Fruit fly (Drosophila melanogaster): ENCODE data around the gene CG7044.
A peak's percentile ranks its signal among the peaks of the same experiment; 100 is the strongest.

CG7044 gene

DNA sequence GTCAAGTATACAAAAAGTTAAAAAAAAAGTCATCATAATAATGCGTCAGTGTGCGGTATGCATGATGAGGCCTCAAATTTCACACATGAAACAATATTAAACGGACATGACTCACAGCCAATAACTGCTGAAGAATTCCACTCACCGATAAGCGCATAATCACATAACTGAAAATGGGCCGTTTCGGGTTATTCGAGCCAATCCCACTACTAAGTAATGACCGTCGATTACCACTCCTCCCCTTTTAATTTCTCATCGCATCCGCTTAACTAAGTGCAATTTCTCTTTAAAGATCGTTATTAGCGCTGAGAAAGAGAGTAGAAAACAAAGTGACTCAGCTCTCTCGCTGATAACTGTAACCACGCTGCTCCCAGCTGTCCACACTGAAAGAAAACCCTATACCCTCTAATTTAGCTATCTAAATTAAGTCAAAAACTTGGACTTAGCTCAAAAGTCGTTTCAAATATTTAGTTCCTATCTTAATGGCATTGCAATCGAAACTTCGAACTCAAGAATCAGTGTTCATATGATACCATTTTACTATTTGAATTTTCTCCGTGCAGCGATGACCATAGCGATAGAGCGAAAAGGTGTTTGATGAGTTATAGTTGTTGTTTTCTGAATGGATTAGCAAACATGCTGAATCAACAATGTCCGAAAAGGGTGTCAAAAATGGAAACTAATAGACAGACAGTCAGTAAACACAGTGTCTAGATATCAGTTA lies 11.4 kb upstream of the CG7044 start (continued):
- peak; percentile 79 for TF ChIP-seq CG6854 (GFP tag; optimal IDR thresholded peaks at IDR 0.05)
- TF ChIP-seq CG17568 (GFP tag; optimal IDR thresholded peaks at IDR 0.05): peak; percentile 90
- TF ChIP-seq Mes4 (GFP tag; optimal IDR thresholded peaks at IDR 0.05): peak; percentile 85
- TF ChIP-seq jing (GFP tag; optimal IDR thresholded peaks at IDR 0.05): peak; percentile 81
- TF ChIP-seq pb (GFP tag; optimal IDR thresholded peaks at IDR 0.05): peak; percentile 88
- TF ChIP-seq Vsx1 (GFP tag; optimal IDR thresholded peaks at IDR 0.05): peak; percentile 83
- no peak for TF ChIP-seq nerfin-2 (GFP tag; IDR thresholded peaks at IDR 0.05; ENCODE audit: partially characterized antibody)
- peak; percentile 33 for TF ChIP-seq CG30020 (tag; optimal IDR thresholded peaks at IDR 0.05)
- peak; percentile 81 for TF ChIP-seq CG11247 (GFP tag; IDR thresholded peaks at IDR 0.05)
- peak; percentile 78 for TF ChIP-seq exex (tag; optimal IDR thresholded peaks at IDR 0.05)
- peak; percentile 76 for TF ChIP-seq NFAT (GFP tag; IDR thresholded peaks at IDR 0.05)
- peak; percentile 90 for TF ChIP-seq dpn (GFP tag; optimal IDR thresholded peaks at IDR 0.05)
- peak; percentile 88 for TF ChIP-seq Antp (GFP tag; optimal IDR thresholded peaks at IDR 0.05)
- TF ChIP-seq crol (GFP tag; IDR thresholded peaks at IDR 0.05): no peak
- peak; percentile 86 for TF ChIP-seq CG11398 (GFP tag; optimal IDR thresholded peaks at IDR 0.05)
- TF ChIP-seq CG3065 (GFP tag; optimal IDR thresholded peaks at IDR 0.05): peak; percentile 78
- TF ChIP-seq CG4424 (GFP tag; optimal IDR thresholded peaks at IDR 0.05): peak; percentile 15
- TF ChIP-seq CG2678 (tag; optimal IDR thresholded peaks at IDR 0.05): no peak
- TF ChIP-seq esg (GFP tag; conservative IDR thresholded peaks at IDR 0.05): peak; percentile 84
- TF ChIP-seq Adf1 (GFP tag; IDR thresholded peaks at IDR 0.05): no peak; the same call in 1 of the 2 replicates
- TF ChIP-seq CG11695 (GFP tag; IDR thresholded peaks at IDR 0.05): peak; percentile 91
- TF ChIP-seq phol (tag; optimal IDR thresholded peaks at IDR 0.05): peak; percentile 79
- TF ChIP-seq cad (GFP tag; optimal IDR thresholded peaks at IDR 0.05): no peak
- TF ChIP-seq lab (GFP tag; optimal IDR thresholded peaks at IDR 0.05): no peak
- peak; percentile 56; the same call in 1 of the 2 replicates for TF ChIP-seq ham (GFP tag; IDR thresholded peaks at IDR 0.05)
- no peak for TF ChIP-seq BEAF-32 (GFP tag; optimal IDR thresholded peaks at IDR 0.05)
- peak; percentile 92 for TF ChIP-seq CG18599 (GFP tag; optimal IDR thresholded peaks at IDR 0.05)
- peak; percentile 89 for TF ChIP-seq org-1 (GFP tag; optimal IDR thresholded peaks at IDR 0.05)
- TF ChIP-seq CG31365 (tag; optimal IDR thresholded peaks at IDR 0.05): peak; percentile 81
- TF ChIP-seq H2.0 (GFP tag; IDR thresholded peaks at IDR 0.05): peak; percentile 83
- TF ChIP-seq CG14667 (GFP tag; IDR thresholded peaks at IDR 0.05): peak; percentile 73
- TF ChIP-seq CG7786 (GFP tag; optimal IDR thresholded peaks at IDR 0.05): peak; percentile 91
- TF ChIP-seq CG14965 (GFP tag; optimal IDR thresholded peaks at IDR 0.05; ENCODE audit: borderline replicate concordance): peak; percentile 66
- TF ChIP-seq Hey (tag; optimal IDR thresholded peaks at IDR 0.05): peak; percentile 61
- TF ChIP-seq Hr39 (optimal IDR thresholded peaks at IDR 0.05): no peak
- TF ChIP-seq gce (GFP tag; IDR thresholded peaks at IDR 0.05): peak; percentile 89
- peak; percentile 66 for TF ChIP-seq CG6254 (GFP tag; optimal IDR thresholded peaks at IDR 0.05)
- peak; percentile 57 for TF ChIP-seq CG8359 (GFP tag; optimal IDR thresholded peaks at IDR 0.05; ENCODE audit: borderline replicate concordance)
- peak; percentile 90 for TF ChIP-seq HmgD (GFP tag; optimal IDR thresholded peaks at IDR 0.05)
- TF ChIP-seq CG12391 (tag; optimal IDR thresholded peaks at IDR 0.05): peak; percentile 91
- TF ChIP-seq Rx (GFP tag; IDR thresholded peaks at IDR 0.05): peak; percentile 76
- TF ChIP-seq Scr (GFP tag; IDR thresholded peaks at IDR 0.05; ENCODE audit: partially characterized antibody): no peak
- peak; percentile 87 for TF ChIP-seq CG13624 (GFP tag; optimal IDR thresholded peaks at IDR 0.05)
- TF ChIP-seq CG6791 (GFP tag; IDR thresholded peaks at IDR 0.05; ENCODE audit: partially characterized antibody): no peak
- TF ChIP-seq CG34224 (GFP tag; IDR thresholded peaks at IDR 0.05; ENCODE audit: partially characterized antibody): no peak
- TF ChIP-seq Trl (optimal IDR thresholded peaks at IDR 0.05): peak in 1 of 2 experiments; percentile 39
- peak; percentile 88 for TF ChIP-seq Trl (GFP tag; optimal IDR thresholded peaks at IDR 0.05)
- TF ChIP-seq Sox102F (GFP tag; optimal IDR thresholded peaks at IDR 0.05): peak; percentile 92
- TF ChIP-seq nom (GFP tag; optimal IDR thresholded peaks at IDR 0.05): no peak
